Worm (Caenorhabditis elegans) whole organism, L4/young adult: ENCODE data around the gene cyp-33C7.

Source experiments
- W03F9.2 ChIP-seq: fragments of 150-350 bp; optimal IDR thresholded peaks from 2 replicates; lab custom pipeline; 2014; ENCODE audit warnings: missing biosample characterization, missing genetic modification characterization
- dao-5 ChIP-seq: sonication (generic microtip); optimal IDR thresholded peaks from 2 replicates; lab custom pipeline; 2016; ENCODE audit warnings: missing genotype, missing genetic modification characterization, moderate library complexity, missing compliant biosample characterization
- him-1 ChIP-seq: sonication (generic microtip); optimal IDR thresholded peaks from 2 replicates; lab custom pipeline; 2016; ENCODE audit warnings: missing genotype, missing genetic modification reagents, missing genetic modification characterization, missing compliant biosample characterization

DNA sequence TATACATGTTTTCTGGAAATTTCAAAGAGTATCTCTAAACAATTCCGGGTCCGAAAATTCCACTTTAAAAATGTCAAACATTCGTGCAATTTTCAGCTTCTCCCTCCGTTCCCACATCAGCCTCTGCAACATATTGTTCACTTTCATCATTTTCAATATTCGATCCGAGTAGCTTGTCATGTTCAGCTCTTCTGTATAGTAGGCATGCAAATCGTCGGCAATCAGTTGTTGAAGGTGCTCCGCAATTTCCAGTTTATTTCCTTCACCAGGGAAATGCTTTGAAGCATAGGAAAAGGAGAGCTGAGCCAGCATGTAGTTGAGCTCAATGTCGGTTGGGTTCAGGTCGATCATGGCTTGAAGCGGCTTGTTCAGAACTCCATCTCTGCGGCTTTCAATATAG is 14.6 kb downstream of the cyp-33C7 start:
- TF ChIP-seq him-1 (tag; lab: Kevin White, UChicago) (no peak), dao-5 (tag; lab: Kevin White, UChicago) (no peak), W03F9.2 (no peak)
